Fruit fly (Drosophila melanogaster): ENCODE results near the gene CG31286.

Gene CG31286

dm6 chr3R:6665117-6665654 lies 24.2 kb downstream of the CG31286 start:
- no peak for TF ChIP-seq Hr78 (GFP tag; optimal IDR thresholded peaks at IDR 0.05)
- TF ChIP-seq dl (GFP tag; optimal IDR thresholded peaks at IDR 0.05; ENCODE audit: insufficient read depth in 1 of 2, partially characterized antibody in 2 of 2) = no peak
- TF ChIP-seq dmrt93B (GFP tag; optimal IDR thresholded peaks at IDR 0.05) = no peak
- TF ChIP-seq Dfd (GFP tag; optimal IDR thresholded peaks at IDR 0.05) = no peak
- no peak for TF ChIP-seq Mio (GFP tag; optimal IDR thresholded peaks at IDR 0.05)
- no peak for TF ChIP-seq Dif (GFP tag; optimal IDR thresholded peaks at IDR 0.05; ENCODE audit: partially characterized antibody)
- TF ChIP-seq br (GFP tag; optimal IDR thresholded peaks at IDR 0.05) = no peak
- no peak for TF ChIP-seq usp (GFP tag; optimal IDR thresholded peaks at IDR 0.05)
- no peak for TF ChIP-seq Hr83 (GFP tag; optimal IDR thresholded peaks at IDR 0.05; ENCODE audit: poor library complexity, severe bottlenecking)
- TF ChIP-seq fru (GFP tag; optimal IDR thresholded peaks at IDR 0.05) = no peak
- TF ChIP-seq CG9705 (GFP tag; optimal IDR thresholded peaks at IDR 0.05) = no peak
- no peak for TF ChIP-seq Myc (optimal IDR thresholded peaks at IDR 0.05)
- TF ChIP-seq OdsH (GFP tag; optimal IDR thresholded peaks at IDR 0.05) = no peak
- no peak for TF ChIP-seq Sp1 (GFP tag; optimal IDR thresholded peaks at IDR 0.05)
- TF ChIP-seq woc (GFP tag; optimal IDR thresholded peaks at IDR 0.05) = no peak
- no peak for TF ChIP-seq sage (GFP tag; optimal IDR thresholded peaks at IDR 0.05)
- no peak for TF ChIP-seq Rel (GFP tag; optimal IDR thresholded peaks at IDR 0.05)
- no peak for TF ChIP-seq Rel (tag; optimal IDR thresholded peaks at IDR 0.05)
- TF ChIP-seq lola (GFP tag; optimal IDR thresholded peaks at IDR 0.05) = no peak
- no peak for TF ChIP-seq h (GFP tag; optimal IDR thresholded peaks at IDR 0.05)
- TF ChIP-seq Abd-B (GFP tag; optimal IDR thresholded peaks at IDR 0.05) = no peak

- no peak for TF ChIP-seq Mio (GFP tag; optimal IDR thresholded peaks at IDR 0.05)
- no peak for TF ChIP-seq Abd-B (GFP tag; optimal IDR thresholded peaks at IDR 0.05)
- no peak for TF ChIP-seq lola (GFP tag; optimal IDR thresholded peaks at IDR 0.05)
- no peak for TF ChIP-seq GATAd (GFP tag; optimal IDR thresholded peaks at IDR 0.05)
- no peak for TF ChIP-seq pan (optimal IDR thresholded peaks at IDR 0.05)
- TF ChIP-seq Vsx2 (GFP tag; optimal IDR thresholded peaks at IDR 0.05; ENCODE audit: partially characterized antibody) = no peak
- TF ChIP-seq CrebA (GFP tag; optimal IDR thresholded peaks at IDR 0.05; ENCODE audit: borderline replicate concordance) = no peak
- TF ChIP-seq tai (GFP tag; optimal IDR thresholded peaks at IDR 0.05) = no peak
- TF ChIP-seq Hr78 (GFP tag; optimal IDR thresholded peaks at IDR 0.05) = no peak
- no peak for TF ChIP-seq N (GFP tag; optimal IDR thresholded peaks at IDR 0.05)
- TF ChIP-seq fru (GFP tag; optimal IDR thresholded peaks at IDR 0.05) = no peak
- no peak for TF ChIP-seq Jra (GFP tag; optimal IDR thresholded peaks at IDR 0.05)
- TF ChIP-seq woc (GFP tag; optimal IDR thresholded peaks at IDR 0.05) = no peak
- no peak for TF ChIP-seq usp (GFP tag; optimal IDR thresholded peaks at IDR 0.05)
- TF ChIP-seq Rel (GFP tag; optimal IDR thresholded peaks at IDR 0.05) = no peak
- no peak for TF ChIP-seq Rel (tag; optimal IDR thresholded peaks at IDR 0.05)
- TF ChIP-seq sage (GFP tag; optimal IDR thresholded peaks at IDR 0.05) = no peak
Observed at dm6 chr3R:6667245-6667644, 26.2 kb downstream of the CG31286 start.

- TF ChIP-seq Hr83 (GFP tag; optimal IDR thresholded peaks at IDR 0.05; ENCODE audit: poor library complexity, severe bottlenecking) (no peak), br (GFP tag; optimal IDR thresholded peaks at IDR 0.05) (no peak), dl (GFP tag; optimal IDR thresholded peaks at IDR 0.05; ENCODE audit: insufficient read depth in 1 of 2, partially characterized antibody in 2 of 2) (no peak), usp (GFP tag; optimal IDR thresholded peaks at IDR 0.05) (no peak), GATAd (GFP tag; optimal IDR thresholded peaks at IDR 0.05) (no peak), dmrt93B (GFP tag; optimal IDR thresholded peaks at IDR 0.05) (no peak), foxo (GFP tag; optimal IDR thresholded peaks at IDR 0.05) (no peak), h (GFP tag; optimal IDR thresholded peaks at IDR 0.05) (no peak), rgr (GFP tag; optimal IDR thresholded peaks at IDR 0.05) (no peak), Myc (optimal IDR thresholded peaks at IDR 0.05) (no peak)
Observed at dm6 chr3R:6668234-6668633, 27.2 kb downstream of the CG31286 start.

dm6 chr3R:6672303-6673007 lies 31.4 kb downstream of the CG31286 start:
- no peak for TF ChIP-seq dmrt93B (GFP tag; optimal IDR thresholded peaks at IDR 0.05)
- no peak for TF ChIP-seq jim (GFP tag; optimal IDR thresholded peaks at IDR 0.05)
- no peak for TF ChIP-seq h (GFP tag; optimal IDR thresholded peaks at IDR 0.05)
- TF ChIP-seq woc (GFP tag; optimal IDR thresholded peaks at IDR 0.05) = no peak
- TF ChIP-seq CG32264 (GFP tag; optimal IDR thresholded peaks at IDR 0.05) = no peak
- TF ChIP-seq Jra (GFP tag; optimal IDR thresholded peaks at IDR 0.05) = no peak
- TF ChIP-seq Hr78 (GFP tag; optimal IDR thresholded peaks at IDR 0.05) = no peak
- TF ChIP-seq tai (GFP tag; optimal IDR thresholded peaks at IDR 0.05) = no peak
- no peak for TF ChIP-seq OdsH (GFP tag; optimal IDR thresholded peaks at IDR 0.05)
- no peak for TF ChIP-seq Mio (GFP tag; optimal IDR thresholded peaks at IDR 0.05)

Data from whole organism, wandering third instar larva.